Worm (Caenorhabditis elegans): ENCODE measurements around the gene C18E9.9.

DNA sequence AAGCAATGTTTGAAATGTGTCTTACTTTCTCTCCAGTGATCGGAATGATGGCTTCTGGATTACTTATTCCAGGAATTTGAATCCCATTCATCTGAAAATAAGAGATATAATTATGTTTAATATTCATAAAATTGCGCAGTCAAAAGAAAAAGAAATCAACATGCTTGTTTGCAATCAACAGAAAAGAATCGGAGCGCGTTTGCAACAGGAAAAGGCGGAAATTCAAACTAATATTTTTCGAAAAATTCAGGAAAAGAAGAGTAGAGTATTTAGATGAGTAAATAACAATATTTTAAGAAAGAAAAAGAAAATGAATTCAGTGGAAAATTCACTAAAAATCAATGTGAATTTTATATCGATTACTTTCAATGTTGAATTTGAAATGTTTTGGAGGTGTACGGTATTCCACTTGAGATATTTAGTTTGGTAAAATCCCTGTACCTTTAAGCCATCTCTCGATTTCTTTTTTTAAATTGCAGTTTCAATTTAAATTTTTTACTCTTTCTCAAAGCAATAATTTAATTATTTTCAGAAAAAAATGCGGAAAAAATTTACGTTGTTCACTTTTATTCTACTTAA is 48.9 kb downstream of the C18E9.9 start, which contains the start of the genes set-17 and T21B10.4:
- TF ChIP-seq nhr-237 (tag; optimal IDR thresholded peaks at IDR 0.05) (no peak), mdl-1 (tag; optimal IDR thresholded peaks at IDR 0.05) (no peak), nhr-11 (tag; optimal IDR thresholded peaks at IDR 0.05) (no peak), zag-1 (tag; optimal IDR thresholded peaks at IDR 0.05) (no peak), snpc-4 (tag; optimal IDR thresholded peaks at IDR 0.05) (no peak), sma-9 (GFP tag; optimal IDR thresholded peaks at IDR 0.05) (no peak), sma-9 (tag; optimal IDR thresholded peaks at IDR 0.05) (no peak), aly-2 (tag; optimal IDR thresholded peaks at IDR 0.05) (no peak), egl-27 (tag; optimal IDR thresholded peaks at IDR 0.05) (no peak), ceh-82 (tag; optimal IDR thresholded peaks at IDR 0.05) (no peak)

Data from whole organism, L2 larva.